Fruit fly (Drosophila melanogaster) whole organism, embryonic: Measurements from ENCODE around the gene corto.

ENCODE experiments used
- Abd-B ChIP-seq: fragments of 200-800 bp; sonication (Bioruptor generic); optimal IDR thresholded peaks from 2 replicates; lab custom pipeline; 2018; ENCODE audit warnings: missing biosample characterization, mild to moderate bottlenecking, missing genetic modification characterization, moderate library complexity
- CG10147 ChIP-seq: fragments of 200-800 bp; sonication (Bioruptor generic); optimal IDR thresholded peaks from 2 replicates; lab custom pipeline; 2019; ENCODE audit warnings: missing biosample characterization, mild to moderate bottlenecking, missing genetic modification characterization, moderate library complexity
- CG10209 ChIP-seq: fragments of 200-800 bp; sonication (Bioruptor generic); optimal IDR thresholded peaks from 3 replicates; lab custom pipeline; 2017; ENCODE audit warnings: missing biosample characterization, mild to moderate bottlenecking, missing genetic modification characterization, missing genetic modification reagents
- CG1233 ChIP-seq: fragments of 200-800 bp; sonication (Bioruptor generic); optimal IDR thresholded peaks from 4 replicates; lab custom pipeline; 2018; ENCODE audit warnings: missing biosample characterization, mild to moderate bottlenecking, missing genetic modification characterization
- CG13296 ChIP-seq: fragments of 200-800 bp; sonication (Bioruptor generic); optimal IDR thresholded peaks from 3 replicates; lab custom pipeline; 2018; ENCODE audit warnings: missing biosample characterization, mild to moderate bottlenecking, missing genetic modification characterization
- CG14965 ChIP-seq: fragments of 200-800 bp; sonication (Bioruptor generic); optimal IDR thresholded peaks from 2 replicates; lab custom pipeline; 2016; ENCODE audit warnings: missing biosample characterization, missing genetic modification characterization, borderline replicate concordance
- CG15269 ChIP-seq: fragments of 200-800 bp; sonication (Bioruptor generic); optimal IDR thresholded peaks from 2 replicates; lab custom pipeline; 2018; ENCODE audit warnings: missing biosample characterization, mild to moderate bottlenecking, missing genetic modification characterization, moderate library complexity
- CG1529 ChIP-seq: fragments of 200-800 bp; sonication (Bioruptor generic); optimal IDR thresholded peaks from 3 replicates; lab custom pipeline; 2018; ENCODE audit warnings: missing biosample characterization, missing genetic modification characterization
- CG16815 ChIP-seq: fragments of 200-800 bp; sonication (Bioruptor generic); optimal IDR thresholded peaks from 3 replicates; lab custom pipeline; 2017; ENCODE audit warnings: missing biosample characterization, mild to moderate bottlenecking, missing genetic modification characterization
- CG31365 ChIP-seq: fragments of 200-800 bp; sonication (Bioruptor generic); optimal IDR thresholded peaks from 2 replicates; lab custom pipeline; 2018; ENCODE audit warnings: missing biosample characterization, mild to moderate bottlenecking, missing genetic modification characterization
- CG43689 ChIP-seq: fragments of 200-800 bp; sonication (Bioruptor generic); IDR thresholded peaks from 2 replicates; pipeline ENCODE4 v1.3.6; 2022; ENCODE audit warnings: missing biosample characterization, missing genetic modification characterization
- CG4424 ChIP-seq: fragments of 200-800 bp; sonication (Bioruptor generic); optimal IDR thresholded peaks from 3 replicates; lab custom pipeline; 2016; ENCODE audit warnings: missing biosample characterization, missing genetic modification characterization
- CG4854 ChIP-seq: fragments of 200-800 bp; sonication (Bioruptor generic); optimal IDR thresholded peaks from 2 replicates; lab custom pipeline; 2016; ENCODE audit warnings: missing biosample characterization, missing genetic modification characterization, inconsistent platforms
- CG6765 ChIP-seq: fragments of 200-800 bp; sonication (Bioruptor generic); optimal IDR thresholded peaks from 3 replicates; lab custom pipeline; 2017; ENCODE audit warnings: missing biosample characterization, mild to moderate bottlenecking, missing genetic modification characterization
- CG6813 ChIP-seq: fragments of 200-800 bp; sonication (Bioruptor generic); optimal IDR thresholded peaks from 2 replicates; lab custom pipeline; 2017; ENCODE audit warnings: missing biosample characterization, missing genetic modification characterization, mild to moderate bottlenecking, moderate library complexity, missing genetic modification reagents
- CG9215 ChIP-seq: fragments of 200-800 bp; sonication (Bioruptor generic); IDR thresholded peaks from 2 replicates; pipeline ENCODE4 v1.3.6; 2022; ENCODE audit warnings: missing biosample characterization, missing genetic modification characterization
- CG9437 ChIP-seq: fragments of 200-800 bp; sonication (Bioruptor generic); optimal IDR thresholded peaks from 2 replicates; lab custom pipeline; 2018; ENCODE audit warnings: missing biosample characterization, mild to moderate bottlenecking, missing genetic modification characterization
- CG9609 ChIP-seq: fragments of 200-800 bp; sonication (Bioruptor generic); optimal IDR thresholded peaks from 3 replicates; lab custom pipeline; 2016; ENCODE audit warnings: missing biosample characterization, missing genetic modification characterization
- CG9932 ChIP-seq: fragments of 200-800 bp; sonication (Bioruptor generic); IDR thresholded peaks from 2 replicates; pipeline ENCODE4 v1.3.6; 2022; ENCODE audit warnings: missing biosample characterization, missing genetic modification characterization
- CoRest ChIP-seq: fragments of 200-800 bp; sonication (Bioruptor generic); optimal IDR thresholded peaks from 3 replicates; lab custom pipeline; 2018; ENCODE audit warnings: missing biosample characterization, mild to moderate bottlenecking, missing genetic modification characterization, moderate library complexity
- Dad ChIP-seq: fragments of 200-800 bp; sonication (Bioruptor generic); optimal IDR thresholded peaks from 3 replicates; lab custom pipeline; 2016; ENCODE audit warnings: missing biosample characterization, missing genetic modification characterization
- Eip74EF ChIP-seq, 2 experiments: fragments of 200-800 bp in 1 of 2; fragments of >200 bp in 1 of 2; sonication (Bioruptor generic) in 1 of 2; optimal IDR thresholded peaks; 2 replicates each; lab custom pipeline; 2017 to 2019; ENCODE audit warnings: missing biosample characterization in 2 of 2, missing genetic modification characterization in 2 of 2, mild to moderate bottlenecking in 1 of 2, moderate library complexity in 1 of 2
- HLH3B ChIP-seq: fragments of 200-800 bp; sonication (Bioruptor generic); IDR thresholded peaks from 2 replicates; pipeline ENCODE4 v1.3.6; 2022; ENCODE audit warnings: missing biosample characterization, missing genetic modification characterization
- Hsf ChIP-seq: fragments of 200-800 bp; sonication (Bioruptor generic); optimal IDR thresholded peaks from 3 replicates; lab custom pipeline; 2016; ENCODE audit warnings: missing biosample characterization, missing genetic modification characterization
- PHDP ChIP-seq: fragments of 200-800 bp; sonication (Bioruptor generic); optimal IDR thresholded peaks from 3 replicates; lab custom pipeline; 2018; ENCODE audit warnings: missing biosample characterization, mild to moderate bottlenecking, missing genetic modification characterization, moderate library complexity
- Vsx1 ChIP-seq: fragments of 200-800 bp; sonication (Bioruptor generic); optimal IDR thresholded peaks from 2 replicates; lab custom pipeline; 2017; ENCODE audit warnings: missing biosample characterization, mild to moderate bottlenecking, missing genetic modification characterization, missing genetic modification reagents
- amos ChIP-seq: fragments of 200-800 bp; sonication (Bioruptor generic); IDR thresholded peaks from 2 replicates; pipeline ENCODE4 v1.3.6; 2022; ENCODE audit warnings: missing biosample characterization, missing genetic modification characterization; ENCODE audit not compliant: partially characterized antibody
- ap ChIP-seq: fragments of 200-800 bp; sonication (Bioruptor generic); IDR thresholded peaks from 2 replicates; pipeline ENCODE4 v1.3.6; 2022; ENCODE audit warnings: missing biosample characterization, missing genetic modification characterization
- chinmo ChIP-seq: fragments of 200-800 bp; sonication (Bioruptor generic); IDR thresholded peaks from 4 replicates; pipeline ENCODE4 v1.3.6; 2022; ENCODE audit warnings: missing biosample characterization, missing genetic modification characterization; ENCODE audit not compliant: partially characterized antibody
- chm ChIP-seq: fragments of 200-800 bp; sonication (Bioruptor generic); IDR thresholded peaks from 2 replicates; pipeline ENCODE4 v1.3.6; 2022; ENCODE audit warnings: missing biosample characterization, missing genetic modification characterization
- en ChIP-seq: fragments of 200-800 bp; sonication (Bioruptor generic); optimal IDR thresholded peaks from 2 replicates; lab custom pipeline; 2016; ENCODE audit warnings: missing biosample characterization, missing genetic modification characterization
- exex ChIP-seq: fragments of 200-800 bp; sonication (Bioruptor generic); optimal IDR thresholded peaks from 4 replicates; lab custom pipeline; 2018; ENCODE audit warnings: missing biosample characterization, mild to moderate bottlenecking, missing genetic modification characterization, moderate library complexity
- fd102C ChIP-seq: fragments of 200-800 bp; sonication (Bioruptor generic); optimal IDR thresholded peaks from 2 replicates; lab custom pipeline; 2018; ENCODE audit warnings: missing biosample characterization, mild to moderate bottlenecking, missing genetic modification characterization, moderate library complexity
- gcm ChIP-seq: fragments of 200-800 bp; sonication (Bioruptor generic); optimal IDR thresholded peaks from 2 replicates; lab custom pipeline; 2019; ENCODE audit warnings: missing biosample characterization, mild to moderate bottlenecking, missing genetic modification characterization, moderate library complexity
- gfzf ChIP-seq: fragments of 200-800 bp; sonication (Bioruptor generic); optimal IDR thresholded peaks from 2 replicates; lab custom pipeline; 2016; ENCODE audit warnings: missing biosample characterization, mild to moderate bottlenecking, missing genetic modification characterization, moderate library complexity
- kah ChIP-seq: fragments of 200-800 bp; sonication (Bioruptor generic); optimal IDR thresholded peaks from 2 replicates; lab custom pipeline; 2018; ENCODE audit warnings: missing biosample characterization, mild to moderate bottlenecking, missing genetic modification characterization
- kni ChIP-seq: fragments of 200-800 bp; sonication (Bioruptor generic); optimal IDR thresholded peaks from 3 replicates; lab custom pipeline; 2017; ENCODE audit warnings: mild to moderate bottlenecking, missing biosample characterization, missing genetic modification reagents, missing genetic modification characterization
- lov ChIP-seq, 2 experiments: fragments of 200-800 bp in 1 of 2; fragments of >200 bp in 1 of 2; sonication (Bioruptor generic) in 1 of 2; IDR thresholded peaks in 1 of 2; optimal IDR thresholded peaks in 1 of 2; 2 replicates in 1 of 2; 3 replicates in 1 of 2; pipeline versions ENCODE4 v1.3.6 to Lab custom; 2017 to 2022; ENCODE audit warnings: missing biosample characterization in 1 of 2, missing genetic modification characterization in 1 of 2
- mam ChIP-seq: fragments of 200-800 bp; sonication (Bioruptor generic); optimal IDR thresholded peaks from 3 replicates; lab custom pipeline; 2016; ENCODE audit warnings: missing biosample characterization, missing genetic modification characterization
- oc ChIP-seq: fragments of 200-800 bp; sonication (Bioruptor generic); optimal IDR thresholded peaks from 2 replicates; lab custom pipeline; 2018; ENCODE audit warnings: missing biosample characterization, mild to moderate bottlenecking, missing genetic modification characterization, moderate library complexity
- salm ChIP-seq: fragments of 200-800 bp; sonication (Bioruptor generic); optimal IDR thresholded peaks from 2 replicates; lab custom pipeline; 2018; ENCODE audit warnings: missing biosample characterization, mild to moderate bottlenecking, missing genetic modification characterization
- schlank ChIP-seq: fragments of 200-800 bp; sonication (Bioruptor generic); optimal IDR thresholded peaks from 2 replicates; lab custom pipeline; 2018; ENCODE audit warnings: missing biosample characterization, mild to moderate bottlenecking, missing genetic modification characterization
- sens ChIP-seq: fragments of 200-800 bp; sonication (Bioruptor generic); peaks from one replicate; lab custom pipeline; 2016; ENCODE audit warnings: missing biosample characterization, missing genetic modification characterization
- sima ChIP-seq: fragments of 200-800 bp; sonication (Bioruptor generic); optimal IDR thresholded peaks from 2 replicates; lab custom pipeline; 2016; ENCODE audit warnings: missing biosample characterization, missing genetic modification characterization
- sr ChIP-seq: fragments of 200-800 bp; sonication (Bioruptor generic); IDR thresholded peaks from 3 replicates; pipeline ENCODE4 v1.3.6; 2022; ENCODE audit warnings: missing biosample characterization, missing genetic modification characterization
- stc ChIP-seq: fragments of 200-800 bp; sonication (Bioruptor generic); IDR thresholded peaks from 2 replicates; pipeline ENCODE4 v1.3.6; 2022; ENCODE audit warnings: missing biosample characterization, missing genetic modification characterization
- tio ChIP-seq: fragments of 200-800 bp; sonication (Bioruptor generic); optimal IDR thresholded peaks from 2 replicates; lab custom pipeline; 2017; ENCODE audit warnings: missing biosample characterization, missing genetic modification characterization, inconsistent platforms
- tna ChIP-seq: fragments of 200-800 bp; sonication (Bioruptor generic); IDR thresholded peaks from 2 replicates; pipeline ENCODE4 v1.3.6; 2022; ENCODE audit warnings: missing biosample characterization, missing genetic modification characterization; ENCODE audit not compliant: partially characterized antibody
- vvl ChIP-seq: fragments of 200-800 bp; sonication (Bioruptor generic); IDR thresholded peaks from 2 replicates; pipeline ENCODE4 v1.3.6; 2022; ENCODE audit warnings: missing biosample characterization, missing genetic modification characterization
- zen ChIP-seq: fragments of 200-800 bp; sonication (Bioruptor generic); optimal IDR thresholded peaks from 3 replicates; lab custom pipeline; 2018; ENCODE audit warnings: missing biosample characterization, mild to moderate bottlenecking, missing genetic modification characterization, moderate library complexity

The corto gene

DNA sequence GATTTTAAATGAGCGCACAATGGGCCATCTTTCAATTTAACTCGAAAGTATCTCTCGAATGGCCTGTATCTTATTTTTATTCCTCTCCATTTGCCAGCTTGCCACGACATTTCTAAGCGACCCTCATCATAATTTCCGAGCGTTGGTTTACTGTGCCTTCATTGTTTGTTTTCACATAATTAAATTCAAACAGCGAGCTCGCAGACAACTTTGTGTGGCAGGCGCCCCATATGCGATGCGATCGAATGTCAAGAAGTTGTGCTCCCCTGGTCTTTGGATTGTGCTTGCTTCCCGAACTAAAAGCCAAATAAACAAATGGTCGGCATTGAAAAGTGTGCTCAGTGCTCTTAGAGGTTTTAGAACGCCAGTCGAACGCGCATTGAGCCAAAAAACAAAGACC lies 55.0 kb downstream of the corto start (continued):
- TF ChIP-seq sr (GFP tag; lab: Robert Waterston, UW) = no peak
- no peak for TF ChIP-seq PHDP (tag; lab: Kevin White, UChicago)
- 0 out of 2 replicates have a peak, but pooled peaks have one; percentile 39 for TF ChIP-seq vvl (GFP tag; lab: Robert Waterston, UW)
- TF ChIP-seq en = no peak
- TF ChIP-seq CG4854 (GFP tag; lab: Kevin White, UChicago) = no peak
- peak; percentile 73 for TF ChIP-seq kni (GFP tag; lab: Kevin White, UChicago)
- TF ChIP-seq CG6813 (GFP tag; lab: Kevin White, UChicago) = peak; percentile 12
- peak; percentile 28 for TF ChIP-seq CG6765
- TF ChIP-seq CG10147 = no peak
- peak; percentile 48; the same call in 1 of the 2 replicates for TF ChIP-seq chm (GFP tag; lab: Robert Waterston, UW)
- TF ChIP-seq CG10209 (GFP tag; lab: Kevin White, UChicago) = no peak
- TF ChIP-seq Eip74EF (GFP tag; optimal IDR thresholded peaks at IDR 0.05; lab: Kevin White, UChicago) = peak in 1 of 2 experiments; percentile 11
- TF ChIP-seq exex (tag; lab: Kevin White, UChicago) = peak; percentile 11
- peak; percentile 3 for TF ChIP-seq CG15269
- TF ChIP-seq CG9215 (GFP tag; lab: Robert Waterston, UW) = no peak
- no peak for TF ChIP-seq Dad (GFP tag; lab: Kevin White, UChicago)
- TF ChIP-seq CG13296 = no peak
- no peak for TF ChIP-seq fd102C
- TF ChIP-seq CG4424 (GFP tag; lab: Kevin White, UChicago) = no peak
- TF ChIP-seq gcm = peak; percentile 78
- no peak for TF ChIP-seq CG9932 (GFP tag; lab: Robert Waterston, UW)
- no peak for TF ChIP-seq schlank
- peak; percentile 36 for TF ChIP-seq oc (tag; lab: Kevin White, UChicago)
- TF ChIP-seq sens = peak; percentile 70
- peak; percentile 10; the same call in 1 of the 2 replicates for TF ChIP-seq stc (GFP tag; lab: Robert Waterston, UW)
- TF ChIP-seq ap (GFP tag; lab: Robert Waterston, UW) = no peak
- no peak for TF ChIP-seq CoRest
- no peak for TF ChIP-seq chinmo (GFP tag; lab: Robert Waterston, UW)
- no peak for TF ChIP-seq CG9609
- no peak for TF ChIP-seq kah
- TF ChIP-seq sima (GFP tag; lab: Kevin White, UChicago) = no peak
- TF ChIP-seq salm (tag; lab: Kevin White, UChicago) = peak; percentile 14
- TF ChIP-seq tna (GFP tag; lab: Robert Waterston, UW) = no peak
- TF ChIP-seq Vsx1 (GFP tag; lab: Kevin White, UChicago) = peak; percentile 2
- peak; percentile 57 for TF ChIP-seq CG1233 (GFP tag; lab: Kevin White, UChicago)
- no peak for TF ChIP-seq CG9437 (GFP tag; lab: Kevin White, UChicago)
- TF ChIP-seq zen = no peak
- TF ChIP-seq lov (optimal IDR thresholded peaks at IDR 0.05; lab: Kevin White, UChicago) = no peak
- TF ChIP-seq lov (GFP tag; IDR thresholded peaks at IDR 0.05; lab: Robert Waterston, UW) = 0 out of 3 replicates have a peak, but pooled peaks have one; percentile 7
- TF ChIP-seq HLH3B (GFP tag; lab: Robert Waterston, UW) = no peak
- no peak for TF ChIP-seq CG14965 (GFP tag; lab: Kevin White, UChicago)
- no peak for TF ChIP-seq mam (GFP tag; lab: Kevin White, UChicago)
- TF ChIP-seq amos (GFP tag; lab: Robert Waterston, UW) = no peak
- TF ChIP-seq tio (GFP tag; lab: Kevin White, UChicago) = no peak
- TF ChIP-seq Abd-B (GFP tag; lab: Kevin White, UChicago) = no peak
- TF ChIP-seq gfzf (GFP tag; lab: Kevin White, UChicago) = no peak
- TF ChIP-seq CG43689 (GFP tag; lab: Robert Waterston, UW) = no peak
- no peak for TF ChIP-seq CG1529 (GFP tag; lab: Kevin White, UChicago)
- no peak for TF ChIP-seq Hsf (GFP tag; lab: Kevin White, UChicago)
- no peak for TF ChIP-seq CG16815
- TF ChIP-seq CG31365 (tag; lab: Kevin White, UChicago) = no peak
